Worm (Caenorhabditis elegans): Measurements from ENCODE around the gene slcf-1.

- TF ChIP-seq hlh-1 (tag; optimal IDR thresholded peaks at IDR 0.05) = no peak
- TF ChIP-seq ztf-11 (tag; optimal IDR thresholded peaks at IDR 0.05) = no peak
- peak; percentile 92 for TF ChIP-seq unc-62 (GFP tag; optimal IDR thresholded peaks at IDR 0.05)
These were observed 8.9 kb upstream of the slcf-1 start for ce11 chrX:10520185-10520584.
